Fruit fly (Drosophila melanogaster) whole organism, embryonic: ENCODE data around the gene CG10725.

Source experiments
- Aef1 ChIP-seq: fragments of 200-800 bp; sonication (Bioruptor generic); IDR thresholded peaks from 3 replicates; pipeline ENCODE4 v1.3.6; 2022; ENCODE audit warnings: missing biosample characterization, missing genetic modification characterization
- BtbVII ChIP-seq: fragments of 200-800 bp; sonication (Bioruptor generic); optimal IDR thresholded peaks from 3 replicates; lab custom pipeline; 2017; ENCODE audit warnings: missing biosample characterization, mild to moderate bottlenecking, missing genetic modification characterization
- CG1024 ChIP-seq: fragments of 200-800 bp; sonication (Bioruptor generic); IDR thresholded peaks from 2 replicates; pipeline ENCODE4 v1.3.6; 2022; ENCODE audit warnings: missing biosample characterization, missing genetic modification characterization
- CG11398 ChIP-seq: fragments of 200-800 bp; sonication (Bioruptor generic); optimal IDR thresholded peaks from 2 replicates; lab custom pipeline; 2016; ENCODE audit warnings: missing biosample characterization, missing genetic modification characterization
- CG11723 ChIP-seq: fragments of 200-800 bp; sonication (Bioruptor generic); optimal IDR thresholded peaks from 2 replicates; lab custom pipeline; 2017; ENCODE audit warnings: missing biosample characterization, mild to moderate bottlenecking, missing genetic modification characterization
- CG12219 ChIP-seq: fragments of 200-800 bp; sonication (Bioruptor generic); optimal IDR thresholded peaks from 3 replicates; lab custom pipeline; 2018; ENCODE audit warnings: missing biosample characterization, mild to moderate bottlenecking, missing genetic modification characterization
- CG14441 ChIP-seq: fragments of 200-800 bp; sonication (Bioruptor generic); IDR thresholded peaks from 2 replicates; pipeline ENCODE4 v1.3.6; 2022; ENCODE audit warnings: missing biosample characterization, missing genetic modification characterization
- CG15011 ChIP-seq: fragments of 200-800 bp; sonication (Bioruptor generic); optimal IDR thresholded peaks from 3 replicates; lab custom pipeline; 2018; ENCODE audit warnings: missing biosample characterization, mild to moderate bottlenecking, missing genetic modification characterization
- CG16813 ChIP-seq: fragments of 200-800 bp; sonication (Bioruptor generic); IDR thresholded peaks from 3 replicates; pipeline ENCODE4 v1.3.6; 2022; ENCODE audit warnings: missing biosample characterization, missing genetic modification characterization; ENCODE audit not compliant: partially characterized antibody
- CG18262 ChIP-seq: fragments of 200-800 bp; optimal IDR thresholded peaks from 3 replicates; lab custom pipeline; 2019; ENCODE audit warnings: missing biosample characterization, mild to moderate bottlenecking, missing genetic modification characterization, moderate library complexity
- CG31365 ChIP-seq: fragments of 200-800 bp; sonication (Bioruptor generic); optimal IDR thresholded peaks from 2 replicates; lab custom pipeline; 2018; ENCODE audit warnings: missing biosample characterization, mild to moderate bottlenecking, missing genetic modification characterization
- CG31441 ChIP-seq: fragments of 200-800 bp; sonication (Bioruptor generic); IDR thresholded peaks from 2 replicates; pipeline ENCODE4 v1.3.6; 2022; ENCODE audit warnings: missing biosample characterization, missing genetic modification characterization
- CG3163 ChIP-seq: fragments of 200-800 bp; sonication (Bioruptor generic); optimal IDR thresholded peaks from 3 replicates; lab custom pipeline; 2016; ENCODE audit warnings: missing biosample characterization, missing genetic modification characterization
- CG4730 ChIP-seq: fragments of 200-800 bp; sonication (Bioruptor generic); IDR thresholded peaks from 2 replicates; pipeline ENCODE4 v1.3.6; 2022; ENCODE audit warnings: missing biosample characterization, missing genetic modification characterization
- CG7372 ChIP-seq: fragments of 200-800 bp; sonication (Bioruptor generic); IDR thresholded peaks from 2 replicates; pipeline ENCODE4 v1.3.6; 2022; ENCODE audit warnings: missing biosample characterization, missing genetic modification characterization
- CG8359 ChIP-seq: fragments of 200-800 bp; sonication (Bioruptor generic); optimal IDR thresholded peaks from 2 replicates; lab custom pipeline; 2017; ENCODE audit warnings: missing biosample characterization, mild to moderate bottlenecking, missing genetic modification characterization, borderline replicate concordance
- CG8478 ChIP-seq: fragments of >200 bp; optimal IDR thresholded peaks from 2 replicates; lab custom pipeline; 2018
- CG9817 ChIP-seq: fragments of 200-800 bp; sonication (Bioruptor generic); optimal IDR thresholded peaks from 2 replicates; lab custom pipeline; 2018; ENCODE audit warnings: missing biosample characterization, mild to moderate bottlenecking, missing genetic modification characterization, moderate library complexity
- Hsf ChIP-seq: fragments of 200-800 bp; sonication (Bioruptor generic); optimal IDR thresholded peaks from 3 replicates; lab custom pipeline; 2016; ENCODE audit warnings: missing biosample characterization, missing genetic modification characterization
- Jarid2 ChIP-seq: fragments of 200-800 bp; sonication (Bioruptor generic); optimal IDR thresholded peaks from 3 replicates; lab custom pipeline; 2017; ENCODE audit warnings: mild to moderate bottlenecking, missing biosample characterization, missing genetic modification reagents, missing genetic modification characterization
- Lpt ChIP-seq: fragments of >200 bp; optimal IDR thresholded peaks from 2 replicates; lab custom pipeline; 2018; ENCODE audit warnings: missing biosample characterization, missing genetic modification characterization
- Mad ChIP-seq: fragments of 200-800 bp; sonication (Bioruptor generic); optimal IDR thresholded peaks from 2 replicates; lab custom pipeline; 2016; ENCODE audit warnings: missing biosample characterization, missing genetic modification characterization
- Oaz ChIP-seq: fragments of 200-800 bp; sonication (Bioruptor generic); IDR thresholded peaks from 2 replicates; pipeline ENCODE4 v1.3.6; 2022; ENCODE audit warnings: missing biosample characterization, missing genetic modification characterization
- Scr ChIP-seq: fragments of 200-800 bp; sonication (Bioruptor generic); IDR thresholded peaks from 2 replicates; pipeline ENCODE4 v1.3.6; 2022; ENCODE audit warnings: missing biosample characterization, missing genetic modification characterization; ENCODE audit not compliant: partially characterized antibody
- TFAM ChIP-seq: fragments of 200-800 bp; sonication (Bioruptor generic); optimal IDR thresholded peaks from 2 replicates; lab custom pipeline; 2017; ENCODE audit warnings: missing biosample characterization, missing genetic modification characterization, inconsistent platforms
- Vsx1 ChIP-seq: fragments of 200-800 bp; sonication (Bioruptor generic); optimal IDR thresholded peaks from 2 replicates; lab custom pipeline; 2017; ENCODE audit warnings: missing biosample characterization, mild to moderate bottlenecking, missing genetic modification characterization, missing genetic modification reagents
- ci ChIP-seq: fragments of 200-800 bp; sonication (Bioruptor generic); IDR thresholded peaks from 3 replicates; pipeline ENCODE4 v1.3.6; 2022; ENCODE audit warnings: missing biosample characterization, missing genetic modification characterization
- corto ChIP-seq: fragments of 200-800 bp; sonication (Bioruptor generic); optimal IDR thresholded peaks from 2 replicates; lab custom pipeline; 2016; ENCODE audit warnings: missing biosample characterization, mild to moderate bottlenecking, missing genetic modification characterization, moderate library complexity
- dpn ChIP-seq, 2 experiments: fragments of 200-800 bp; sonication (Bioruptor generic); optimal IDR thresholded peaks; 3 replicates each; lab custom pipeline; 2016; ENCODE audit warnings: missing biosample characterization in 2 of 2, missing genetic modification characterization in 2 of 2
- emc ChIP-seq: fragments of 200-800 bp; sonication (Bioruptor generic); optimal IDR thresholded peaks from 2 replicates; lab custom pipeline; 2016; ENCODE audit warnings: missing biosample characterization, missing genetic modification characterization
- ems ChIP-seq: fragments of 200-800 bp; sonication (Bioruptor generic); optimal IDR thresholded peaks from 3 replicates; lab custom pipeline; 2016; ENCODE audit warnings: missing biosample characterization, missing genetic modification characterization
- fd3F ChIP-seq: fragments of 200-800 bp; sonication (Bioruptor generic); optimal IDR thresholded peaks from 2 replicates; lab custom pipeline; 2018; ENCODE audit warnings: missing biosample characterization, mild to moderate bottlenecking, missing genetic modification characterization, moderate library complexity
- fru ChIP-seq: fragments of >200 bp; optimal IDR thresholded peaks from 2 replicates; lab custom pipeline; 2017
- fu2 ChIP-seq: fragments of 200-800 bp; sonication (Bioruptor generic); optimal IDR thresholded peaks from 2 replicates; lab custom pipeline; 2016; ENCODE audit warnings: missing biosample characterization, missing genetic modification characterization
- hkb ChIP-seq, 2 experiments: fragments of 200-800 bp in 1 of 2; fragments of >200 bp in 1 of 2; sonication (Bioruptor generic) in 1 of 2; IDR thresholded peaks in 1 of 2; optimal IDR thresholded peaks in 1 of 2; 2 replicates each; pipeline versions ENCODE4 v1.3.6 to Lab custom; 2017 to 2022; ENCODE audit warnings: missing biosample characterization in 1 of 2, missing genetic modification characterization in 1 of 2
- jing ChIP-seq: fragments of 200-800 bp; sonication (Bioruptor generic); optimal IDR thresholded peaks from 2 replicates; lab custom pipeline; 2018; ENCODE audit warnings: missing biosample characterization, mild to moderate bottlenecking, missing genetic modification characterization
- ken ChIP-seq: fragments of 200-800 bp; sonication (Bioruptor generic); IDR thresholded peaks from 3 replicates; pipeline ENCODE4 v1.3.6; 2022; ENCODE audit warnings: missing biosample characterization, missing genetic modification characterization
- lov ChIP-seq, 2 experiments: fragments of 200-800 bp in 1 of 2; fragments of >200 bp in 1 of 2; sonication (Bioruptor generic) in 1 of 2; IDR thresholded peaks in 1 of 2; optimal IDR thresholded peaks in 1 of 2; 2 replicates in 1 of 2; 3 replicates in 1 of 2; pipeline versions ENCODE4 v1.3.6 to Lab custom; 2017 to 2022; ENCODE audit warnings: missing biosample characterization in 1 of 2, missing genetic modification characterization in 1 of 2
- nerfin-1 ChIP-seq: fragments of 200-800 bp; sonication (Bioruptor generic); optimal IDR thresholded peaks from 3 replicates; lab custom pipeline; 2019; ENCODE audit warnings: missing biosample characterization, mild to moderate bottlenecking, missing genetic modification characterization, moderate library complexity
- nerfin-2 ChIP-seq: fragments of 200-800 bp; sonication (Bioruptor generic); IDR thresholded peaks from 2 replicates; pipeline ENCODE4 v1.3.6; 2022; ENCODE audit warnings: missing biosample characterization, missing genetic modification characterization; ENCODE audit not compliant: partially characterized antibody
- pan ChIP-seq, 4 experiments: fragments of >200 bp in 3 of 4; fragments of 200-800 bp in 1 of 4; sonication (Bioruptor generic) in 1 of 4; optimal IDR thresholded peaks in 3 of 4; IDR thresholded peaks in 1 of 4; 2 replicates each; pipeline versions ENCODE4 v1.3.6 to Lab custom; 2017 to 2022; ENCODE audit warnings: missing biosample characterization in 2 of 4, missing genetic modification characterization in 2 of 4, mixed read lengths in 1 of 4
- rib ChIP-seq: fragments of 200-800 bp; sonication (Bioruptor generic); IDR thresholded peaks from 2 replicates; pipeline ENCODE4 v1.3.6; 2022; ENCODE audit warnings: missing biosample characterization, missing genetic modification characterization
- scrt ChIP-seq: fragments of 200-800 bp; sonication (Bioruptor generic); optimal IDR thresholded peaks from 2 replicates; lab custom pipeline; 2018; ENCODE audit warnings: missing biosample characterization, mild to moderate bottlenecking, missing genetic modification characterization, moderate library complexity
- so ChIP-seq: fragments of 200-800 bp; sonication (Bioruptor generic); IDR thresholded peaks from 3 replicates; pipeline ENCODE4 v1.3.6; 2022; ENCODE audit warnings: missing biosample characterization, missing genetic modification characterization

Gene CG10725

dm6 chr3L:13476566-13477452, 39.1 kb downstream of the CG10725 start (continued):
- TF ChIP-seq CG1024 = peak; percentile 44; the same call in 1 of the 2 replicates

- TF ChIP-seq CG31441 (GFP tag; lab: Robert Waterston, UW) = no peak
- no peak for TF ChIP-seq CG11398 (GFP tag; lab: Kevin White, UChicago)
- TF ChIP-seq BtbVII (GFP tag; lab: Kevin White, UChicago) = peak; percentile 28
- TF ChIP-seq CG7372 = no peak
- TF ChIP-seq dpn (GFP tag; optimal IDR thresholded peaks at IDR 0.05; lab: Kevin White, UChicago) = no peak
- TF ChIP-seq nerfin-1 (tag; lab: Kevin White, UChicago) = no peak
- no peak for TF ChIP-seq CG31365
- TF ChIP-seq Scr (GFP tag; lab: Robert Waterston, UW) = peak; percentile 25; the same call in 1 of the 2 replicates
- no peak for TF ChIP-seq pan (optimal IDR thresholded peaks at IDR 0.05; lab: Kevin White, UChicago)
- TF ChIP-seq pan (GFP tag; optimal IDR thresholded peaks at IDR 0.05 in 1 of 2, IDR thresholded peaks at IDR 0.05 in 1 of 2) = no peak
- no peak for TF ChIP-seq CG16813 (GFP tag; lab: Robert Waterston, UW)
- no peak for TF ChIP-seq TFAM
- no peak for TF ChIP-seq Hsf (GFP tag; lab: Kevin White, UChicago)
- no peak for TF ChIP-seq emc (GFP tag; lab: Kevin White, UChicago)
- no peak for TF ChIP-seq ems (GFP tag; lab: Kevin White, UChicago)
- no peak for TF ChIP-seq CG3163 (GFP tag; lab: Kevin White, UChicago)
- peak; percentile 6; the same call in 1 of the 3 replicates for TF ChIP-seq so (GFP tag; lab: Robert Waterston, UW)
- TF ChIP-seq CG18262 = no peak
- TF ChIP-seq Oaz = no peak
- TF ChIP-seq CG14441 = peak; percentile 27; the same call in 1 of the 2 replicates
- TF ChIP-seq rib (GFP tag; lab: Robert Waterston, UW) = peak; percentile 27; the same call in 1 of the 2 replicates
- TF ChIP-seq Vsx1 (GFP tag; lab: Kevin White, UChicago) = no peak
- TF ChIP-seq Mad = no peak
- TF ChIP-seq CG9817 (tag; lab: Kevin White, UChicago) = no peak
- no peak for TF ChIP-seq lov (optimal IDR thresholded peaks at IDR 0.05; lab: Kevin White, UChicago)
- TF ChIP-seq lov (GFP tag; IDR thresholded peaks at IDR 0.05; lab: Robert Waterston, UW) = no peak
- no peak for TF ChIP-seq CG11723 (GFP tag; lab: Kevin White, UChicago)
- TF ChIP-seq fru (lab: Kevin White, UChicago) = no peak
- no peak for TF ChIP-seq Lpt
- TF ChIP-seq CG12219 (GFP tag; lab: Kevin White, UChicago) = no peak
- no peak for TF ChIP-seq hkb (optimal IDR thresholded peaks at IDR 0.05; lab: Kevin White, UChicago)
- peak; percentile 42 for TF ChIP-seq hkb (GFP tag; IDR thresholded peaks at IDR 0.05; lab: Robert Waterston, UW)
- no peak for TF ChIP-seq CG8478
- TF ChIP-seq ci (GFP tag; lab: Robert Waterston, UW) = 0 out of 3 replicates have a peak, but pooled peaks have one; percentile 36
- no peak for TF ChIP-seq scrt (GFP tag; lab: Kevin White, UChicago)
- peak; percentile 66 for TF ChIP-seq Aef1 (GFP tag; lab: Robert Waterston, UW)
- no peak for TF ChIP-seq CG8359
- 0 out of 3 replicates have a peak, but pooled peaks have one; percentile 7 for TF ChIP-seq ken
- no peak for TF ChIP-seq nerfin-2 (GFP tag; lab: Robert Waterston, UW)
- TF ChIP-seq Jarid2 (GFP tag; lab: Kevin White, UChicago) = peak; percentile 93
- TF ChIP-seq fd3F (GFP tag; lab: Kevin White, UChicago) = no peak
- no peak for TF ChIP-seq CG4730 (GFP tag; lab: Robert Waterston, UW)
- TF ChIP-seq corto (GFP tag; lab: Kevin White, UChicago) = no peak
- TF ChIP-seq CG15011 = no peak
- no peak for TF ChIP-seq fu2 (GFP tag; lab: Kevin White, UChicago)
- no peak for TF ChIP-seq jing (GFP tag; lab: Kevin White, UChicago)
These were observed 39.9 kb downstream of the CG10725 start, which contains the start of gene stv for dm6 chr3L:13477453-13478184. Gene stv, plus strand, starts transcription at chr3L:13477541.
